Worm (Caenorhabditis elegans) whole organism, young adult: ENCODE measurements around the gene F28H6.4.
A peak's percentile ranks its signal among the peaks of the same experiment; 100 is the strongest.

Source experiments
- B0019.2 ChIP-seq: fragments of 200-800 bp; sonication (Bioruptor generic); conservative IDR thresholded peaks from 2 replicates; pipeline ENCODE4 v1.3.6; 2022; ENCODE audit warnings: missing genetic modification reagents, missing genetic modification characterization, missing compliant biosample characterization
- B0261.1 ChIP-seq: sonication (generic microtip); optimal IDR thresholded peaks from 2 replicates; lab custom pipeline; 2016; ENCODE audit warnings: mild to moderate bottlenecking, missing genetic modification characterization, moderate library complexity, missing compliant biosample characterization
- F23B12.7 ChIP-seq: sonication (generic microtip); optimal IDR thresholded peaks from 2 replicates; lab custom pipeline; 2017; ENCODE audit warnings: missing genetic modification characterization, mild to moderate bottlenecking, missing compliant biosample characterization, antibody characterized with exemption, moderate library complexity; ENCODE audit not compliant: insufficient read depth
- F49E8.2 ChIP-seq: sonication (generic microtip); optimal IDR thresholded peaks from 3 replicates; lab custom pipeline; 2017; ENCODE audit warnings: missing genetic modification characterization, mild to moderate bottlenecking, missing compliant biosample characterization, antibody characterized with exemption, moderate library complexity; ENCODE audit not compliant: insufficient read depth
- F57A8.1 ChIP-seq: fragments of 200-800 bp; sonication (Bioruptor generic); optimal IDR thresholded peaks from 2 replicates; lab custom pipeline; 2018; ENCODE audit warnings: mild to moderate bottlenecking, missing genetic modification characterization, moderate library complexity, missing compliant biosample characterization
- ZK185.1 ChIP-seq: sonication (generic microtip); optimal IDR thresholded peaks from 2 replicates; lab custom pipeline; 2016; ENCODE audit warnings: mild to moderate bottlenecking, missing genetic modification characterization, missing compliant biosample characterization; ENCODE audit not compliant: poor library complexity, severe bottlenecking
- aptf-3 ChIP-seq: fragments of 200-800 bp; sonication (Bioruptor generic); IDR thresholded peaks from 2 replicates; pipeline ENCODE4 v1.3.6; 2022; ENCODE audit warnings: missing genetic modification characterization, missing compliant biosample characterization
- attf-5 ChIP-seq: fragments of 200-800 bp; sonication (Bioruptor generic); optimal IDR thresholded peaks from 2 replicates; lab custom pipeline; 2018; ENCODE audit warnings: mild to moderate bottlenecking, missing genetic modification characterization, missing compliant biosample characterization
- cebp-1 ChIP-seq, 2 experiments: fragments of 200-800 bp in 1 of 2; sonication (Bioruptor generic) in 1 of 2; sonication (generic microtip) in 1 of 2; IDR thresholded peaks in 1 of 2; optimal IDR thresholded peaks in 1 of 2; 2 replicates each; pipeline versions ENCODE4 v1.3.6 to Lab custom; 2017 to 2022; ENCODE audit warnings: missing compliant biosample characterization in 2 of 2, missing genetic modification characterization in 2 of 2, mild to moderate bottlenecking in 1 of 2, missing genetic modification reagents in 1 of 2, moderate library complexity in 1 of 2
- ceh-91 ChIP-seq: fragments of 200-800 bp; sonication (Bioruptor generic); IDR thresholded peaks from 2 replicates; pipeline ENCODE4 v1.3.6; 2022; ENCODE audit warnings: missing genetic modification reagents, missing genetic modification characterization, missing compliant biosample characterization
- egl-44 ChIP-seq: fragments of 200-800 bp; sonication (Bioruptor generic); IDR thresholded peaks from 2 replicates; pipeline ENCODE4 v1.3.6; 2022; ENCODE audit warnings: missing genetic modification reagents, missing genetic modification characterization, missing compliant biosample characterization
- egrh-3 ChIP-seq: fragments of 200-800 bp; sonication (Bioruptor generic); IDR thresholded peaks from 2 replicates; pipeline ENCODE4 v1.3.6; 2022; ENCODE audit warnings: missing genetic modification reagents, missing genetic modification characterization, missing compliant biosample characterization
- hlh-26 ChIP-seq: fragments of 200-800 bp; sonication (Bioruptor generic); conservative IDR thresholded peaks from 2 replicates; pipeline ENCODE4 v1.3.6; 2022; ENCODE audit warnings: missing genetic modification reagents, missing genetic modification characterization, missing compliant biosample characterization
- hmg-1.2 ChIP-seq: fragments of 200-800 bp; sonication (Bioruptor generic); IDR thresholded peaks from 2 replicates; pipeline ENCODE4 v1.3.6; 2022; ENCODE audit warnings: missing genetic modification reagents, missing genetic modification characterization, missing compliant biosample characterization
- hsf-1 ChIP-seq: fragments of 200-800 bp; sonication (Bioruptor generic); IDR thresholded peaks from 2 replicates; pipeline ENCODE4 v1.3.6; 2022; ENCODE audit warnings: missing genetic modification reagents, missing genetic modification characterization, missing compliant biosample characterization
- madf-10 ChIP-seq: sonication (generic microtip); optimal IDR thresholded peaks from 2 replicates; lab custom pipeline; 2016; ENCODE audit warnings: mild to moderate bottlenecking, missing genetic modification characterization, missing compliant biosample characterization
- madf-3 ChIP-seq: fragments of 200-800 bp; sonication (Bioruptor generic); IDR thresholded peaks from 2 replicates; pipeline ENCODE4 v1.3.6; 2022; ENCODE audit warnings: missing genetic modification reagents, missing genetic modification characterization, missing compliant biosample characterization
- madf-6 ChIP-seq: fragments of 200-800 bp; sonication (Bioruptor generic); IDR thresholded peaks from 2 replicates; pipeline ENCODE4 v1.3.6; 2022; ENCODE audit warnings: missing genetic modification reagents, missing genetic modification characterization, missing compliant biosample characterization
- mxl-1 ChIP-seq: sonication (generic microtip); optimal IDR thresholded peaks from 2 replicates; lab custom pipeline; 2016; ENCODE audit warnings: missing genetic modification characterization, missing compliant biosample characterization
- nhr-27 ChIP-seq: fragments of 200-800 bp; sonication (Bioruptor generic); optimal IDR thresholded peaks from 2 replicates; lab custom pipeline; 2018; ENCODE audit warnings: mild to moderate bottlenecking, missing genetic modification characterization, moderate library complexity, missing compliant biosample characterization
- nhr-90 ChIP-seq: sonication (generic microtip); optimal IDR thresholded peaks from 2 replicates; lab custom pipeline; 2016; ENCODE audit warnings: missing genotype, mild to moderate bottlenecking, missing genetic modification characterization, missing compliant biosample characterization
- rcor-1 ChIP-seq: fragments of 200-800 bp; sonication (Bioruptor generic); IDR thresholded peaks from 2 replicates; pipeline ENCODE4 v1.3.6; 2022; ENCODE audit warnings: missing genetic modification reagents, missing genetic modification characterization, missing compliant biosample characterization
- rec-8 ChIP-seq, 2 experiments: sonication (generic microtip); optimal IDR thresholded peaks; 2 replicates each; lab custom pipeline; 2016; ENCODE audit warnings: mild to moderate bottlenecking in 2 of 2, missing genetic modification characterization in 2 of 2, missing genetic modification reagents in 2 of 2, missing genotype in 2 of 2, missing biosample characterization in 1 of 2, missing compliant biosample characterization in 1 of 2, moderate library complexity in 1 of 2
- sdz-38 ChIP-seq: sonication (generic microtip); optimal IDR thresholded peaks from 2 replicates; lab custom pipeline; 2016; ENCODE audit warnings: missing genotype, missing genetic modification characterization, missing compliant biosample characterization
- snpc-3.4 ChIP-seq: sonication (generic microtip); optimal IDR thresholded peaks from 2 replicates; lab custom pipeline; 2017; ENCODE audit warnings: missing genetic modification characterization, mild to moderate bottlenecking, missing compliant biosample characterization, antibody characterized with exemption, moderate library complexity, missing genotype, missing genetic modification reagents
- snpc-4 ChIP-seq, 5 experiments: fragments of 150-350 bp in 1 of 5; sonication (generic microtip) in 4 of 5; optimal IDR thresholded peaks; 2 replicates each; lab custom pipeline; 2014 to 2018; ENCODE audit warnings: missing genetic modification characterization in 5 of 5, missing biosample characterization in 3 of 5, antibody characterized with exemption in 2 of 5, mild to moderate bottlenecking in 2 of 5, missing compliant biosample characterization in 2 of 5, missing genotype in 2 of 5, moderate library complexity in 2 of 5, missing genetic modification reagents in 1 of 5
- somi-1 ChIP-seq: fragments of 200-800 bp; sonication (Bioruptor generic); optimal IDR thresholded peaks from 2 replicates; lab custom pipeline; 2018; ENCODE audit warnings: mild to moderate bottlenecking, missing genetic modification characterization, missing compliant biosample characterization
- unc-62 ChIP-seq: fragments of 150-350 bp; optimal IDR thresholded peaks from 2 replicates; lab custom pipeline; 2014; ENCODE audit warnings: missing biosample characterization, missing genetic modification reagents, missing genetic modification characterization
- ztf-18 ChIP-seq: sonication (generic microtip); optimal IDR thresholded peaks from 2 replicates; lab custom pipeline; 2016; ENCODE audit warnings: missing genotype, mild to moderate bottlenecking, missing genetic modification characterization, missing compliant biosample characterization
- ztf-22 ChIP-seq: fragments of 200-800 bp; sonication (Bioruptor generic); optimal IDR thresholded peaks from 2 replicates; lab custom pipeline; 2018; ENCODE audit warnings: mild to moderate bottlenecking, missing genetic modification characterization, moderate library complexity, missing compliant biosample characterization
- ztf-28 ChIP-seq: fragments of 200-800 bp; sonication (Bioruptor generic); IDR thresholded peaks from 2 replicates; pipeline ENCODE4 v1.3.6; 2022; ENCODE audit warnings: missing genetic modification reagents, missing genetic modification characterization, missing compliant biosample characterization

Gene F28H6.4

DNA sequence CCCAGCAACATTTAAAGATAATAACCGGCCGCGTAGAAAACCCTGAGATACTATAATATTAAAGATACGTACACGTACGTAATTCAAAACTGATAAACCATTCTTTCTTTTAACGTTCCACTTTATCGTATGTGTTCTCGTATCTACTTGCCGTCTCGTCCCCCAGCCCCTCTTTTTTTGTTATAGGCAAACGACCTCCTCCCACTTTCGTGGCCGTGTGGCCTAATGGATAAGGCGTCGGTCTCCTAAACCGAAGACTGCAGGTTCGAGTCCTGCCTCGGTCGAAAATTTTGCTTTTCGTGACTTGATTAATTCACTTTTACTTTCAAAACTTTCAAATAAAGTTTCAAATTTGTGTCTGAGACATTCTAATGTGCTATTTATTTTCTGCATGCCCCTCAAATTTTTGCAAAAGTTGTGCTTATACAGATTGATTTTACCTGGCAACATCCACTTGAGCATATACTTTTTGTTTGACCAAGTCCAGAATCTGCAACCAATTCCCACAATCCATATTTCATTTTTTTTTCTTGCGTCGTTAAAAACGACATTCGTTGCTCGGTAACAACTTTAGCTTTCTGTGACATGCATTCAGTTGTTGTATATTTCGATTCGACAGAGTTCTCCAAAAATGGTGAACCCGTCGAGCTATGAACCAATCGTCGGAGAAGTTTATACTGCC lies 12.1 kb upstream of the F28H6.4 start, which contains the start of gene F28H6.7 (continued):
- peak; percentile 73; the same call in 1 of the 2 replicates for TF ChIP-seq aptf-3
- peak; percentile 48 for TF ChIP-seq nhr-27 (tag; lab: Kevin White, UChicago)
- no peak for TF ChIP-seq B0019.2 (GFP tag; lab: Robert Waterston, UW)
- no peak for TF ChIP-seq hsf-1
- TF ChIP-seq unc-62 (GFP tag; lab: Kevin White, UChicago): no peak
- TF ChIP-seq somi-1 (GFP tag; lab: Kevin White, UChicago): peak; percentile 31
- 0 out of 2 replicates have a peak, but pooled peaks have one; percentile 57 for TF ChIP-seq egl-44 (GFP tag; lab: Robert Waterston, UW)
- TF ChIP-seq madf-6 (GFP tag; lab: Robert Waterston, UW): peak; percentile 46; the same call in 1 of the 2 replicates
- peak; percentile 61; the same call in 1 of the 2 replicates for TF ChIP-seq ztf-28 (GFP tag; lab: Robert Waterston, UW)
- TF ChIP-seq B0261.1 (tag; lab: Kevin White, UChicago): peak; percentile 88
- 0 out of 2 replicates have a peak, but pooled peaks have one; percentile 39 for TF ChIP-seq rcor-1 (GFP tag; lab: Robert Waterston, UW)

DNA sequence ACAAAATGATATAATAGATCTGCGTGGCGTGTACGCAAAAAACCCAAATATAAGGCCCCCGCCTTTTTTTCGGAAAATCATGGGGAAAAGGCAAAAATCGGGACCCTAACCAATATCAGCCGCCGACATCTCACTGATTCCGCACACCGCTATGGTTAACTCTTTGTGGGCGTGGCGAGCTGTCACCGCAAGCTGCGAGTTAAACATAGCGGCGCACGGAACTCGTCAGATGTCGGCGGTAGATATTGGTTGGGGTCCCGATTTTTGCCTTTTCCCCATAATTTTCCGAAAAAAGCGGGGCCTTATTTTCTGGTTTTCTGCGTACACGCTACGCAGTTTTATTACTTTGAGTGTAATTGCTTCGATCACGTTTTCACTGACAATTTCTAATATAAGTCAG lies 8.9 kb upstream of the F28H6.4 start:
- TF ChIP-seq F49E8.2 (tag; lab: Kevin White, UChicago) (no peak), ceh-91 (GFP tag; lab: Robert Waterston, UW) (no peak), snpc-4 (GFP tag; optimal IDR thresholded peaks at IDR 0.05; lab: Kevin White, UChicago) (no peak), snpc-4 (tag; optimal IDR thresholded peaks at IDR 0.05; lab: Kevin White, UChicago) (peak in 1 of 4 experiments; percentile 65), hmg-1.2 (GFP tag; lab: Robert Waterston, UW) (peak; percentile 6; the same call in 1 of the 2 replicates)

DNA sequence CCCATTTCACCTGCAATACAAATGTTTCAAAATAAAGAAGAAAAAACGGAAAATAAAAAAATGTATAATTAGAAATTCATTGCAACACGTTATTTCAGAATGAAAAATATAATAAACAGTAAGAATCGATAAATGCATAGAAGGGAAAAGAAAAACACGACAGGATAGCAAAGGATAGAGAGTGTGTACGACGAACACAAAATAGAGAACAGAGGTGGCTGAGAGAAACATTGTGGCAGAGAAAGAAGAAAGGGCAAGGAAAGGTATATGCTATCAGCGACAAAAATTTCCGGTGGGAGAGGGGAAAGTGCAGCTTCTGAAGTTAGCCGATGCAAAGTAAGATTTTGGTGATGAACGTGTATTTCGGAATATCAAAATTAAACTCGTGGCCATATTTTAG lies 1.8 kb upstream of the F28H6.4 start, which contains the start of gene F28H6.6:
TSS of gene F28H6.6 (minus strand) at position 10 of the 400 bp plus-strand sequence.
- TF ChIP-seq madf-10 (tag; lab: Kevin White, UChicago): no peak
- no peak for TF ChIP-seq ztf-18 (tag; lab: Kevin White, UChicago)
- peak; percentile 12; the same call in 1 of the 2 replicates for TF ChIP-seq hmg-1.2 (GFP tag; lab: Robert Waterston, UW)
- no peak for TF ChIP-seq hlh-26 (GFP tag; lab: Robert Waterston, UW)
- no peak for TF ChIP-seq F57A8.1 (GFP tag; lab: Kevin White, UChicago)
- TF ChIP-seq hsf-1: no peak

DNA sequence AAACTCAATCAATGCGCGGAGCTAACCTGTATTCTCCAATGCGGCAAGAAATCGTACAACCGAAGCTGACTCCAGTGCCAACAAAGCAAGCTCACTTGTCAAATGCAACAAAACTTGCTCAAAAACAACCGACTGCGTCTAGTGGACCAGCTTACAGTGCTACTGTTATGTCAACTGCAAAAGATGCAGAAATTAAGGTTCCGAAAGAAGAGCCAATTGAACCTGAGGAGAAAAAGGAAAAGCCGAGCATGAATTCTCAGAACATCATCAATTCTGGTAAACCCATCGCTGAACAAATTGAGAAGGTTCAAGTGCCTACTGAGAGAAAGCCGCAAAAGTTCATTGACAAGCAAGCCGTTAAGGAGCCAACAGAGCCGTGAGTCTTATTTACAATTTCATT lies 3.8 kb downstream of the F28H6.4 start:
- TF ChIP-seq attf-5 (GFP tag; lab: Kevin White, UChicago) (no peak), madf-3 (GFP tag; lab: Robert Waterston, UW) (no peak), F23B12.7 (tag; lab: Kevin White, UChicago) (no peak), sdz-38 (tag; lab: Kevin White, UChicago) (no peak), egrh-3 (GFP tag; lab: Robert Waterston, UW) (no peak), B0261.1 (tag; lab: Kevin White, UChicago) (no peak), snpc-3.4 (tag; lab: Kevin White, UChicago) (no peak), nhr-27 (tag; lab: Kevin White, UChicago) (no peak), ztf-22 (GFP tag; lab: Kevin White, UChicago) (no peak), nhr-90 (no peak), ZK185.1 (tag; lab: Kevin White, UChicago) (no peak), rec-8 (tag; optimal IDR thresholded peaks at IDR 0.05; lab: Kevin White, UChicago) (no peak), cebp-1 (GFP tag; IDR thresholded peaks at IDR 0.05; lab: Robert Waterston, UW) (no peak), cebp-1 (tag; optimal IDR thresholded peaks at IDR 0.05; lab: Kevin White, UChicago) (no peak), mxl-1 (tag; lab: Kevin White, UChicago) (no peak)
